Worm (Caenorhabditis elegans): Measurements from ENCODE around the gene srh-208.

- TF ChIP-seq unc-39 (tag; optimal IDR thresholded peaks at IDR 0.05), result no peak
- TF ChIP-seq nhr-76 (tag; optimal IDR thresholded peaks at IDR 0.05), result no peak
- TF ChIP-seq zag-1 (tag; optimal IDR thresholded peaks at IDR 0.05), result no peak
- TF ChIP-seq ztf-11 (tag; optimal IDR thresholded peaks at IDR 0.05), result no peak
- TF ChIP-seq jun-1 (tag; optimal IDR thresholded peaks at IDR 0.05), result no peak
- TF ChIP-seq skn-1 (tag; optimal IDR thresholded peaks at IDR 0.05), result no peak
- no peak for TF ChIP-seq snpc-4 (tag; optimal IDR thresholded peaks at IDR 0.05)
- TF ChIP-seq lin-15B (tag; optimal IDR thresholded peaks at IDR 0.05), result no peak
- TF ChIP-seq fkh-10 (GFP tag; optimal IDR thresholded peaks at IDR 0.05), result no peak
- TF ChIP-seq R02D3.7 (tag; optimal IDR thresholded peaks at IDR 0.05), result no peak
- no peak for TF ChIP-seq ama-1 (optimal IDR thresholded peaks at IDR 0.05)
- no peak for TF ChIP-seq nhr-25 (tag; optimal IDR thresholded peaks at IDR 0.05)
- TF ChIP-seq nhr-237 (tag; optimal IDR thresholded peaks at IDR 0.05), result no peak
Observed at ce11 chrV:19337333-19337732, 20.2 kb downstream of the srh-208 start.
